Worm (Caenorhabditis elegans) whole organism, L3 larva: Measurements from ENCODE around the gene cla-1.

Experiments used
- R02D3.7 ChIP-seq: fragments of 150-350 bp; optimal IDR thresholded peaks from 2 replicates; lab custom pipeline; 2014; ENCODE audit warnings: missing biosample characterization, missing genetic modification characterization
- aly-2 ChIP-seq: fragments of 150-350 bp; optimal IDR thresholded peaks from 2 replicates; lab custom pipeline; 2014; ENCODE audit warnings: missing biosample characterization, missing genetic modification characterization
- ama-1 ChIP-seq: fragments of 150-350 bp; optimal IDR thresholded peaks from 2 replicates; lab custom pipeline; 2018
- ceh-28 ChIP-seq: fragments of 150-350 bp; optimal IDR thresholded peaks from 2 replicates; lab custom pipeline; 2014; ENCODE audit warnings: missing biosample characterization, missing genetic modification reagents, missing genetic modification characterization
- ceh-82 ChIP-seq: fragments of 150-350 bp; optimal IDR thresholded peaks from 2 replicates; lab custom pipeline; 2014; ENCODE audit warnings: missing biosample characterization, missing genetic modification characterization
- ceh-9 ChIP-seq: sonication (generic microtip); optimal IDR thresholded peaks from 2 replicates; lab custom pipeline; 2018; ENCODE audit warnings: missing biosample characterization, missing genetic modification characterization
- elt-1 ChIP-seq: fragments of 150-350 bp; optimal IDR thresholded peaks from 2 replicates; lab custom pipeline; 2014; ENCODE audit warnings: missing biosample characterization, missing genetic modification characterization
- elt-2 ChIP-seq: sonication (generic microtip); optimal IDR thresholded peaks from 2 replicates; lab custom pipeline; 2016; ENCODE audit warnings: missing genetic modification reagents, mild to moderate bottlenecking, missing genetic modification characterization, missing compliant biosample characterization
- elt-3 ChIP-seq, 3 experiments: fragments of 150-350 bp in 1 of 3; sonication (generic microtip) in 2 of 3; optimal IDR thresholded peaks; 2 replicates in 2 of 3; 4 replicates in 1 of 3; lab custom pipeline; 2014 to 2017; ENCODE audit warnings: missing biosample characterization in 3 of 3, missing genetic modification characterization in 3 of 3
- eor-1 ChIP-seq, 2 experiments: fragments of 150-350 bp; optimal IDR thresholded peaks; 2 replicates each; lab custom pipeline; 2014 to 2018; ENCODE audit warnings: missing biosample characterization in 2 of 2, missing genetic modification characterization in 2 of 2
- fkh-2 ChIP-seq: fragments of 150-350 bp; optimal IDR thresholded peaks from 2 replicates; lab custom pipeline; 2014; ENCODE audit warnings: missing biosample characterization, missing genetic modification reagents, missing genetic modification characterization
- fos-1 ChIP-seq: fragments of 150-350 bp; optimal IDR thresholded peaks from 2 replicates; lab custom pipeline; 2014; ENCODE audit warnings: missing biosample characterization, missing genetic modification characterization
- hmg-11 ChIP-seq: sonication (generic microtip); optimal IDR thresholded peaks from 2 replicates; lab custom pipeline; 2016; ENCODE audit warnings: missing genetic modification characterization, missing compliant biosample characterization
- jun-1 ChIP-seq: fragments of 150-350 bp; optimal IDR thresholded peaks from 2 replicates; lab custom pipeline; 2014; ENCODE audit warnings: missing biosample characterization, missing genetic modification reagents, missing genetic modification characterization
- lin-39 ChIP-seq: fragments of 150-350 bp; optimal IDR thresholded peaks from 2 replicates; lab custom pipeline; 2018; ENCODE audit warnings: missing biosample characterization, missing genetic modification reagents, missing genetic modification characterization
- lsy-12 ChIP-seq: sonication (generic microtip); optimal IDR thresholded peaks from 2 replicates; lab custom pipeline; 2016; ENCODE audit warnings: mild to moderate bottlenecking, missing genetic modification characterization, missing compliant biosample characterization
- mdl-1 ChIP-seq: fragments of 150-350 bp; optimal IDR thresholded peaks from 2 replicates; lab custom pipeline; 2014; ENCODE audit warnings: missing biosample characterization, missing genetic modification characterization
- mml-1 ChIP-seq: fragments of 150-350 bp; sonication (generic microtip); optimal IDR thresholded peaks from 3 replicates; lab custom pipeline; 2014; ENCODE audit warnings: missing biosample characterization, missing genetic modification characterization
- nfya-1 ChIP-seq: sonication (generic microtip); optimal IDR thresholded peaks from 2 replicates; lab custom pipeline; 2017; ENCODE audit warnings: missing genetic modification characterization, mild to moderate bottlenecking, missing compliant biosample characterization, antibody characterized with exemption, moderate library complexity; ENCODE audit not compliant: insufficient read depth
- nhr-11 ChIP-seq: fragments of 150-350 bp; optimal IDR thresholded peaks from 2 replicates; lab custom pipeline; 2014; ENCODE audit warnings: missing biosample characterization, missing genetic modification characterization
- nhr-23 ChIP-seq: fragments of 150-350 bp; optimal IDR thresholded peaks from 2 replicates; lab custom pipeline; 2014; ENCODE audit warnings: missing biosample characterization, missing genetic modification reagents, missing genetic modification characterization
- nhr-28 ChIP-seq: fragments of 150-350 bp; optimal IDR thresholded peaks from 2 replicates; lab custom pipeline; 2014; ENCODE audit warnings: missing biosample characterization, missing genetic modification characterization
- nhr-67 ChIP-seq: fragments of 150-350 bp; optimal IDR thresholded peaks from 2 replicates; lab custom pipeline; 2014; ENCODE audit warnings: missing biosample characterization, missing genetic modification characterization
- pha-4 ChIP-seq: fragments of 150-350 bp; optimal IDR thresholded peaks from 2 replicates; lab custom pipeline; 2014; ENCODE audit warnings: missing biosample characterization, missing genetic modification reagents, missing genetic modification characterization
- pqm-1 ChIP-seq: fragments of 150-350 bp; optimal IDR thresholded peaks from 2 replicates; lab custom pipeline; 2017; ENCODE audit warnings: missing biosample characterization, missing genetic modification characterization, inconsistent platforms
- skn-1 ChIP-seq: fragments of 150-350 bp; optimal IDR thresholded peaks from 2 replicates; lab custom pipeline; 2014; ENCODE audit warnings: missing biosample characterization, missing genetic modification characterization
- snpc-4 ChIP-seq: fragments of 150-350 bp; optimal IDR thresholded peaks from 2 replicates; lab custom pipeline; 2014; ENCODE audit warnings: missing biosample characterization, missing genetic modification characterization
- tbx-2 ChIP-seq: sonication (generic microtip); optimal IDR thresholded peaks from 2 replicates; lab custom pipeline; 2016; ENCODE audit warnings: mild to moderate bottlenecking, missing genetic modification characterization, missing compliant biosample characterization
- unc-39 ChIP-seq: sonication (generic microtip); optimal IDR thresholded peaks from 4 replicates; lab custom pipeline; 2017; ENCODE audit warnings: missing biosample characterization, missing genetic modification characterization
- unc-62 ChIP-seq: fragments of 150-350 bp; sonication (generic microtip); optimal IDR thresholded peaks from 4 replicates; lab custom pipeline; 2014; ENCODE audit warnings: missing biosample characterization, missing genetic modification reagents, missing genetic modification characterization
- zag-1 ChIP-seq: fragments of 150-350 bp; optimal IDR thresholded peaks from 2 replicates; lab custom pipeline; 2014; ENCODE audit warnings: missing biosample characterization, missing genetic modification characterization
- ztf-11 ChIP-seq: fragments of 150-350 bp; optimal IDR thresholded peaks from 2 replicates; lab custom pipeline; 2014; ENCODE audit warnings: missing biosample characterization, missing genetic modification characterization
- ztf-4 ChIP-seq: fragments of 150-350 bp; optimal IDR thresholded peaks from 2 replicates; lab custom pipeline; 2014; ENCODE audit warnings: missing biosample characterization, missing genetic modification characterization

cla-1 gene

DNA sequence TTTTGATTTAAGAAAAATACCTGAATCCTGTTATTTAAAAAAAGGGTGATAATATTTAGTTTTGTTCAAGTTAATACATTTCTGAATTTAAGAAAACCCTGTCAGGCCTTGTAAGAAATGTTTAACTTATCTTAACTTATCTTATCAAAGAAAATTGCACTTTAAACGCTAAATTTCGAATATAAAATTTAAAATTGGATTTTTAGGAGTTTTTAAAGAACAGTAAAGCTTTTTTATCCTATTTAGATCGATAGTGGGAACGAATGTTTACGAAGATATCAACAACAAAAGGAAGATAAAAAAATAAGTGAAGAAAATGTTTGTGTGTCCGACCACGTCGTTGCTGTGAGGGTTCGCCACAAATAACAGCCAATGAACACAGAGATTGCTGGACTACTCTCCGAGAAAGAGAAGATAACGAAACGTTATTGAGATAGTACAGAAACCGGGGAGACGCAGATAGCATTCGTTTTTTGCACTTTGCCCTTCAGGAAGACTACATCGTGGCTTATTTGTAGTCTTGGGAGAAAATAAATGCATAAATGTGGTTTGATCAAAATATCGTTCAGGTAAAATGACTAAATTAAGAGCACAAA is 35.7 kb upstream of the cla-1 start, which contains the start of gene dif-1:
Gene dif-1 (minus strand): TSS at position 51 of the 596 bp plus-strand sequence.
- TF ChIP-seq fkh-2 (tag; lab: Kevin White, UChicago) = no peak
- peak; percentile 55 for TF ChIP-seq pha-4 (tag; lab: Kevin White, UChicago)
- TF ChIP-seq ceh-82 (tag; lab: Kevin White, UChicago) = no peak
- TF ChIP-seq nhr-23 = no peak
- no peak for TF ChIP-seq lin-39 (tag; lab: Kevin White, UChicago)
- TF ChIP-seq unc-62 (GFP tag; lab: Kevin White, UChicago) = no peak
- peak; percentile 83 for TF ChIP-seq elt-2 (tag; lab: Kevin White, UChicago)
- no peak for TF ChIP-seq nhr-11 (tag; lab: Kevin White, UChicago)
- TF ChIP-seq nhr-28 = no peak
- TF ChIP-seq pqm-1 (tag; lab: Kevin White, UChicago) = peak; percentile 70
- TF ChIP-seq ceh-28 (tag; lab: Kevin White, UChicago) = peak; percentile 26
- peak; percentile 65 for TF ChIP-seq jun-1 (tag; lab: Kevin White, UChicago)
- TF ChIP-seq ama-1 (lab: Kevin White, UChicago) = peak; percentile 59
- TF ChIP-seq aly-2 (tag; lab: Kevin White, UChicago) = no peak
- no peak for TF ChIP-seq unc-39 (tag; lab: Kevin White, UChicago)
- TF ChIP-seq fos-1 (tag; lab: Kevin White, UChicago) = no peak
- TF ChIP-seq skn-1 (tag; lab: Kevin White, UChicago) = peak; percentile 21
- no peak for TF ChIP-seq elt-1 (tag; lab: Kevin White, UChicago)
- no peak for TF ChIP-seq elt-3 (tag; optimal IDR thresholded peaks at IDR 0.05; lab: Kevin White, UChicago)
- no peak for TF ChIP-seq ztf-4 (tag; lab: Kevin White, UChicago)
- TF ChIP-seq mml-1 (tag; lab: Kevin White, UChicago) = no peak
- TF ChIP-seq nfya-1 = peak; percentile 93
- peak; percentile 41 for TF ChIP-seq snpc-4 (tag; lab: Kevin White, UChicago)
- no peak for TF ChIP-seq nhr-67 (tag; lab: Kevin White, UChicago)

DNA sequence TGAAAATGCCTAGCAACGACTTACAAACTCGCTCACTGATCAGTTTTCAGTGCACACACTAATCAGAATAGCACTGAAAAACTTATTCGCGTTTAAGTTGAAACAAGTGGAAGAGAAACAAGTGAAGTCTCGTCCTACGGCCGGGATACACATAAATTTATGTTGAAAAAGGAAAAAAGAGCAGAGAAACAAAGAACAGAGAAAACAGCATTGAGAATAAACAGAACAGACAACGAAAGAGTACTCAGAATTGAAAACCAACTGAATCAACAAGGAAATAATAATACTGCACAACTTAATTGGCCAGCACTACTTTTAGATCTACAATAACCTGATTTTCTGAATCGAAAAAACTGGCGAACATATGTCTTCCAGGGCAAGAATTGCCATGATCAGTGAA is 34.4 kb upstream of the cla-1 start, which contains the start of gene F49E8.6:
Gene F49E8.6 (minus strand): TSS at position 317 of the 400 bp plus-strand sequence.
- no peak for TF ChIP-seq eor-1 (tag; optimal IDR thresholded peaks at IDR 0.05; lab: Kevin White, UChicago)
- peak; percentile 6 for TF ChIP-seq nfya-1
- TF ChIP-seq pha-4 (tag; lab: Kevin White, UChicago) = peak; percentile 57

DNA sequence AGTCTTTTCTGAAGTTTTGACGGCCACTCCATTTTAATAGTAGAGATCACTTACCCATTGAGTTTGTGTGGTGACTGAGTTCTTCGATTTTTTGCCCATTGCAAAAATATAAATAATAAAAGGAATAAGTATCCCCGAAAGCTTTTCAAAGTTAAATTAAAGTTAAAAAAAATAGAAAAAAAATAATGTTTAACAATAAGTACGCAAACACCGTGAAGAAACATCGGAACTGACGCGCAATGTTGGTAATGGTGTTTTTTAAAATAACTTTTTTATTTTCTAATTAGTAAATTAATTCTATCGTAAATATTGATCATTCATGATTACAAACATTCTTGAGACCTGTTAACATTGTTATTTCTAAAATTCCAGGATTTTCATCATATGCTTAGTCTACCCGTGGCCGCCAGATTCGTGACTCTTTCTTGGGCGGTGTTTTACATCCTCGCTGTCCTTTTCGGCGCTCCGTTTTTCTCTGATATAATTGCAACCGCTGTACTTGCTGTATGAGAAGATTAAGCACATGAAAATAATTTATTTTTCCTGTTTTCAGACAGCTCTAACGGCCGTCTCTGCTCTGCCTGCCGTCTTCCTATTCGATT is 32.4 kb upstream of the cla-1 start, which contains the start of the genes F49E8.7, F49E8.8 and nprl-2:
Gene F49E8.7 (minus strand): TSS at position 101 of the 602 bp plus-strand sequence.
Gene F49E8.8 (plus strand): TSS at position 373 of the 602 bp plus-strand sequence.
Gene nprl-2 (plus strand): TSS at position 552 of the 602 bp plus-strand sequence.
- TF ChIP-seq pha-4 (tag; lab: Kevin White, UChicago) (peak; percentile 32), R02D3.7 (no peak)

DNA sequence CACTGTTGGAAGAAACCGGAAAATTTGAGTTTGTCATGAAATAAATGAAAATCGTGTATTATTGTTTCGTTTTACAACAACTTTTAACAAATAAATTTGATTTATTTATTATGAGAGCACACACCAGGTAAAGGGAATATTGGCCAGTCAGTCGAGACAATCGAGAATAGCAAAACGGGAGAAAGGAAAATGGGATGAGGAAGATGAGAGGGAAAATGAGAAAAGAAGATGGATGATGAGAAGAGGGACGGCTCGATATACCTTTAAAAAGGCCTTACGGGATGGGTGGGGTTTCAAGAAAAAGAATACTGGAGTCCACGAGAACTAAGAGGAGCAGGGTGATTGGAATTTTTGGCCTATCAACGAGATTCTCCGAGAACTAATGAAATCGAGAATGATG is 30.1 kb upstream of the cla-1 start:
- TF ChIP-seq ama-1 (lab: Kevin White, UChicago) (no peak), nhr-67 (tag; lab: Kevin White, UChicago) (no peak), fkh-2 (tag; lab: Kevin White, UChicago) (no peak), pqm-1 (tag; lab: Kevin White, UChicago) (no peak), tbx-2 (tag; lab: Kevin White, UChicago) (no peak), zag-1 (tag; lab: Kevin White, UChicago) (no peak), hmg-11 (tag; lab: Kevin White, UChicago) (no peak), elt-3 (tag; optimal IDR thresholded peaks at IDR 0.05; lab: Kevin White, UChicago) (no peak), skn-1 (tag; lab: Kevin White, UChicago) (no peak), ceh-28 (tag; lab: Kevin White, UChicago) (no peak), ztf-11 (no peak), ceh-9 (tag; lab: Kevin White, UChicago) (no peak), lsy-12 (tag; lab: Kevin White, UChicago) (no peak), mdl-1 (tag; lab: Kevin White, UChicago) (no peak), eor-1 (tag; optimal IDR thresholded peaks at IDR 0.05; lab: Kevin White, UChicago) (no peak), snpc-4 (tag; lab: Kevin White, UChicago) (no peak)
- TF ChIP-seq, all 47 proteins: peak for 0
